Worm (Caenorhabditis elegans): ENCODE measurements around the gene W07E6.5.

DNA sequence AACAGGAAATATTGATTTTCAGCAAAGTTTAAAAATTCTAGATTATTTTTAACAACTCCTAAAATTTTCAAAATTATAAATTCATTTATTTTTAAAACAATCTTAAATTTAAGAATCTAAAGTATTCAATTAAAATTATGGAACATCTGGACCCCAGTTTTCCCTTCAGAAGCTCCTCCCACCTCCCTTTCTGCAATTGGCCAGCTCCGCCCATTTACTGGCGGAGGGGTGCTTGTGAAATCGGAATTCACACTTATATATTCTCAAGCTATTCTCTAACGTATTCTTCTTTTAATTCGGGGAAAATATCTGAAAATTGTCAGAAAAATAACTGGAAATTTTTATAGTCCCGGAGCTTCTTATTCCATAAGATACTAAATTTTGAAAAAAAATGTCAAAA lies 42.5 kb downstream of the W07E6.5 start, which contains the start of gene mab-9:
- TF ChIP-seq hlh-30 (tag; optimal IDR thresholded peaks at IDR 0.05; ENCODE audit: insufficient read depth) (no peak), eyg-1 (tag; optimal IDR thresholded peaks at IDR 0.05) (no peak), K02D7.2 (tag; optimal IDR thresholded peaks at IDR 0.05) (no peak), pqm-1 (tag; optimal IDR thresholded peaks at IDR 0.05) (no peak), ceh-30 (tag; optimal IDR thresholded peaks at IDR 0.05) (no peak), ama-1 (optimal IDR thresholded peaks at IDR 0.05) (no peak)
